Worm (Caenorhabditis elegans) whole organism, L1 larva: Measurements from ENCODE around the gene dsb-1.

Experiments used
- C34B4.2 ChIP-seq: sonication (generic microtip); optimal IDR thresholded peaks from 2 replicates; lab custom pipeline; 2017; ENCODE audit warnings: mild to moderate bottlenecking, missing genetic modification characterization, missing compliant biosample characterization
- F16B12.6 ChIP-seq: fragments of 150-350 bp; optimal IDR thresholded peaks from 2 replicates; lab custom pipeline; 2014; ENCODE audit warnings: missing biosample characterization, missing genetic modification characterization
- Y116A8C.19 ChIP-seq: sonication (generic microtip); optimal IDR thresholded peaks from 2 replicates; lab custom pipeline; 2016; ENCODE audit warnings: missing compliant biosample characterization, missing genetic modification characterization, borderline replicate concordance
- aha-1 ChIP-seq: fragments of 150-350 bp; optimal IDR thresholded peaks from 2 replicates; lab custom pipeline; 2014; ENCODE audit warnings: missing biosample characterization, missing genetic modification characterization
- ama-1 ChIP-seq: fragments of 150-350 bp; optimal IDR thresholded peaks from 2 replicates; lab custom pipeline; 2014
- blmp-1 ChIP-seq: fragments of 150-350 bp; optimal IDR thresholded peaks from 2 replicates; lab custom pipeline; 2014; ENCODE audit warnings: missing biosample characterization, missing genetic modification characterization
- ceh-63 ChIP-seq: fragments of 200-800 bp; sonication (Bioruptor generic); optimal IDR thresholded peaks from 2 replicates; lab custom pipeline; 2018; ENCODE audit warnings: mild to moderate bottlenecking, missing genetic modification characterization, missing compliant biosample characterization
- ceh-88 ChIP-seq: fragments of 200-800 bp; sonication (Bioruptor generic); IDR thresholded peaks from 2 replicates; pipeline ENCODE4 v1.3.6; 2022; ENCODE audit warnings: missing genetic modification characterization, missing compliant biosample characterization
- ceh-90 ChIP-seq: sonication (generic microtip); optimal IDR thresholded peaks from 2 replicates; lab custom pipeline; 2016; ENCODE audit warnings: missing genetic modification characterization, missing compliant biosample characterization
- ces-1 ChIP-seq: fragments of 150-350 bp; optimal IDR thresholded peaks from 2 replicates; lab custom pipeline; 2014; ENCODE audit warnings: missing biosample characterization, missing genetic modification reagents, missing genetic modification characterization
- efl-1 ChIP-seq, 4 experiments: fragments of 150-350 bp; optimal IDR thresholded peaks in 3 of 4; peaks in 1 of 4; 1 replicate in 1 of 4; 2 replicates in 3 of 4; lab custom pipeline; 2014; ENCODE audit warnings: missing biosample characterization in 2 of 4, missing genetic modification characterization in 2 of 4, missing genetic modification reagents in 2 of 4
- elt-2 ChIP-seq: sonication (generic microtip); optimal IDR thresholded peaks from 2 replicates; lab custom pipeline; 2016; ENCODE audit warnings: missing genetic modification characterization, mild to moderate bottlenecking, inconsistent platforms, missing compliant biosample characterization, missing genetic modification reagents
- fkh-10 ChIP-seq: sonication (generic microtip); optimal IDR thresholded peaks from 2 replicates; lab custom pipeline; 2017; ENCODE audit warnings: missing biosample characterization, missing genetic modification reagents, missing genetic modification characterization
- fkh-8 ChIP-seq: sonication (generic microtip); optimal IDR thresholded peaks from 2 replicates; lab custom pipeline; 2016; ENCODE audit warnings: mild to moderate bottlenecking, missing genetic modification characterization, missing compliant biosample characterization
- fos-1 ChIP-seq: fragments of 150-350 bp; optimal IDR thresholded peaks from 2 replicates; lab custom pipeline; 2014; ENCODE audit warnings: missing biosample characterization, missing genetic modification characterization
- grh-1 ChIP-seq: fragments of 200-800 bp; sonication (Bioruptor generic); IDR thresholded peaks from 2 replicates; pipeline ENCODE4 v1.3.6; 2022; ENCODE audit warnings: missing genetic modification reagents, missing genetic modification characterization, missing compliant biosample characterization
- hlh-17 ChIP-seq: fragments of 200-800 bp; sonication (Bioruptor generic); optimal IDR thresholded peaks from 2 replicates; lab custom pipeline; 2018; ENCODE audit warnings: missing genetic modification characterization, mild to moderate bottlenecking, missing compliant biosample characterization, moderate library complexity, borderline replicate concordance
- irx-1 ChIP-seq: sonication (generic microtip); optimal IDR thresholded peaks from 2 replicates; lab custom pipeline; 2016; ENCODE audit warnings: missing genetic modification characterization, missing compliant biosample characterization
- isw-1 ChIP-seq: fragments of 200-800 bp; sonication (Bioruptor generic); IDR thresholded peaks from 2 replicates; pipeline ENCODE4 v1.3.6; 2022; ENCODE audit warnings: missing genetic modification characterization, missing compliant biosample characterization
- lin-14 ChIP-seq: fragments of 200-800 bp; sonication (Bioruptor generic); optimal IDR thresholded peaks from 2 replicates; lab custom pipeline; 2018; ENCODE audit warnings: mild to moderate bottlenecking, missing genetic modification characterization, moderate library complexity, missing compliant biosample characterization
- lin-35 ChIP-seq, 2 experiments: fragments of 150-350 bp; optimal IDR thresholded peaks; 2 replicates each; lab custom pipeline; 2014; ENCODE audit warnings: missing biosample characterization in 2 of 2, missing genetic modification characterization in 2 of 2, missing genetic modification reagents in 2 of 2
- lsy-2 ChIP-seq, 2 experiments: fragments of 150-350 bp; optimal IDR thresholded peaks; 2 replicates each; lab custom pipeline; 2014; ENCODE audit warnings: missing biosample characterization in 2 of 2, missing genetic modification characterization in 2 of 2
- mab-9 ChIP-seq: fragments of 200-800 bp; sonication (Bioruptor generic); IDR thresholded peaks from 2 replicates; pipeline ENCODE4 v1.3.6; 2022; ENCODE audit warnings: missing genetic modification reagents, missing genetic modification characterization, missing compliant biosample characterization
- nhr-12 ChIP-seq: sonication (generic microtip); optimal IDR thresholded peaks from 2 replicates; lab custom pipeline; 2017; ENCODE audit warnings: missing biosample characterization, missing genetic modification characterization
- nhr-19 ChIP-seq: fragments of 200-800 bp; sonication (Bioruptor generic); conservative IDR thresholded peaks from 2 replicates; pipeline ENCODE4 v1.3.6; 2022; ENCODE audit warnings: missing genetic modification characterization, missing compliant biosample characterization
- nhr-28 ChIP-seq: fragments of 150-350 bp; optimal IDR thresholded peaks from 2 replicates; lab custom pipeline; 2014; ENCODE audit warnings: missing biosample characterization, missing genetic modification characterization
- nhr-71 ChIP-seq: sonication (generic microtip); optimal IDR thresholded peaks from 2 replicates; lab custom pipeline; 2016; ENCODE audit warnings: mild to moderate bottlenecking, missing genetic modification characterization, moderate library complexity, missing compliant biosample characterization
- nhr-85 ChIP-seq: sonication (generic microtip); peaks from one replicate; lab custom pipeline; 2016; ENCODE audit warnings: missing genetic modification characterization, inconsistent platforms, missing compliant biosample characterization
- nhr-90 ChIP-seq: sonication (generic microtip); optimal IDR thresholded peaks from 2 replicates; lab custom pipeline; 2016; ENCODE audit warnings: mild to moderate bottlenecking, missing genetic modification characterization, missing compliant biosample characterization; ENCODE audit not compliant: poor library complexity
- pax-3 ChIP-seq: fragments of 200-800 bp; sonication (Bioruptor generic); optimal IDR thresholded peaks from 2 replicates; lab custom pipeline; 2018; ENCODE audit warnings: mild to moderate bottlenecking, missing genetic modification characterization, moderate library complexity, missing compliant biosample characterization
- pqm-1 ChIP-seq: sonication (generic microtip); optimal IDR thresholded peaks from 3 replicates; lab custom pipeline; 2017; ENCODE audit warnings: missing biosample characterization, missing genetic modification characterization
- rnt-1 ChIP-seq: sonication (generic microtip); optimal IDR thresholded peaks from 2 replicates; lab custom pipeline; 2016; ENCODE audit warnings: mild to moderate bottlenecking, missing genetic modification characterization, moderate library complexity, missing compliant biosample characterization
- sptf-1 ChIP-seq: fragments of 150-350 bp; optimal IDR thresholded peaks from 2 replicates; lab custom pipeline; 2014; ENCODE audit warnings: missing biosample characterization, missing genetic modification characterization
- tbx-2 ChIP-seq: sonication (generic microtip); optimal IDR thresholded peaks from 2 replicates; lab custom pipeline; 2016; ENCODE audit warnings: missing genetic modification characterization, missing compliant biosample characterization
- unc-130 ChIP-seq: fragments of 150-350 bp; optimal IDR thresholded peaks from 2 replicates; lab custom pipeline; 2017; ENCODE audit warnings: missing biosample characterization, missing genetic modification characterization, inconsistent platforms
- unc-30 ChIP-seq: sonication (generic microtip); optimal IDR thresholded peaks from 2 replicates; lab custom pipeline; 2017; ENCODE audit warnings: missing biosample characterization, missing genetic modification characterization
- unc-62 ChIP-seq: fragments of 150-350 bp; optimal IDR thresholded peaks from 2 replicates; lab custom pipeline; 2014; ENCODE audit warnings: missing biosample characterization, missing genetic modification reagents, missing genetic modification characterization
- unc-86 ChIP-seq: sonication (generic microtip); optimal IDR thresholded peaks from 2 replicates; lab custom pipeline; 2016; ENCODE audit warnings: missing genetic modification characterization, missing compliant biosample characterization
- vab-15 ChIP-seq: sonication (generic microtip); optimal IDR thresholded peaks from 2 replicates; lab custom pipeline; 2017; ENCODE audit warnings: missing genotype, mild to moderate bottlenecking, missing genetic modification characterization, missing compliant biosample characterization
- zag-1 ChIP-seq: fragments of 150-350 bp; optimal IDR thresholded peaks from 2 replicates; lab custom pipeline; 2014; ENCODE audit warnings: missing biosample characterization, missing genetic modification characterization
- ztf-4 ChIP-seq: fragments of 150-350 bp; optimal IDR thresholded peaks from 2 replicates; lab custom pipeline; 2014; ENCODE audit warnings: missing biosample characterization, missing genetic modification characterization

dsb-1 gene

ce11 chrIV:12404137-12404536 is 4.6 kb upstream of the dsb-1 start, which contains the start of gene gex-3 (continued):
- TF ChIP-seq unc-130 (tag; lab: Kevin White, UChicago) (peak; percentile 84), irx-1 (tag; lab: Kevin White, UChicago) (peak; percentile 50), ztf-4 (tag; lab: Kevin White, UChicago) (peak; percentile 26), ceh-90 (tag; lab: Kevin White, UChicago) (peak; percentile 15), aha-1 (tag; lab: Kevin White, UChicago) (no peak), nhr-90 (tag; lab: Kevin White, UChicago) (peak; percentile 78), nhr-85 (tag; lab: Kevin White, UChicago) (peak; percentile 86), hlh-17 (GFP tag; lab: Kevin White, UChicago) (no peak), Y116A8C.19 (no peak), blmp-1 (tag; lab: Kevin White, UChicago) (no peak), ceh-88 (no peak), F16B12.6 (tag; lab: Kevin White, UChicago) (peak; percentile 53), grh-1 (peak; percentile 64), fos-1 (tag; lab: Kevin White, UChicago) (peak; percentile 79), unc-62 (no peak), lin-35 (GFP tag; optimal IDR thresholded peaks at IDR 0.05; lab: Kevin White, UChicago) (peak; percentile 96 to 99), pqm-1 (tag; lab: Kevin White, UChicago) (no peak), nhr-19 (GFP tag; lab: Robert Waterston, UW) (peak; percentile 72), sptf-1 (no peak), elt-2 (tag; lab: Kevin White, UChicago) (peak; percentile 19), fkh-8 (tag; lab: Kevin White, UChicago) (peak; percentile 73), unc-30 (no peak), nhr-71 (tag; lab: Kevin White, UChicago) (peak; percentile 87), rnt-1 (tag; lab: Kevin White, UChicago) (peak; percentile 87), unc-86 (tag; lab: Kevin White, UChicago) (peak; percentile 67), nhr-28 (tag; lab: Kevin White, UChicago) (no peak), ces-1 (GFP tag; lab: Kevin White, UChicago) (peak; percentile 89), zag-1 (peak; percentile 19), lsy-2 (tag; optimal IDR thresholded peaks at IDR 0.05; lab: Kevin White, UChicago) (peak; percentile 92 to 96), vab-15 (tag; lab: Kevin White, UChicago) (peak; percentile 88)

- TF ChIP-seq elt-2 (tag; lab: Kevin White, UChicago) (no peak), isw-1 (GFP tag; lab: Robert Waterston, UW) (no peak), ama-1 (lab: Kevin White, UChicago) (no peak), tbx-2 (no peak), F16B12.6 (tag; lab: Kevin White, UChicago) (no peak), lin-14 (no peak), pax-3 (tag; lab: Kevin White, UChicago) (no peak), aha-1 (tag; lab: Kevin White, UChicago) (no peak), ceh-88 (no peak), nhr-12 (no peak), ceh-90 (tag; lab: Kevin White, UChicago) (no peak), C34B4.2 (tag; lab: Kevin White, UChicago) (no peak), ceh-63 (GFP tag; lab: Kevin White, UChicago) (no peak), mab-9 (GFP tag; lab: Robert Waterston, UW) (no peak), hlh-17 (GFP tag; lab: Kevin White, UChicago) (no peak)
Measured at ce11 chrIV:12410167-12410566, 1.4 kb downstream of the dsb-1 start, which contains the start of gene acl-13. Gene acl-13, plus strand, starts transcription at chrIV:12410467.

ce11 chrIV:12414601-12415000 is 5.9 kb downstream of the dsb-1 start:
- TF ChIP-seq lsy-2 (tag; optimal IDR thresholded peaks at IDR 0.05; lab: Kevin White, UChicago), result no peak
- TF ChIP-seq fkh-10, result peak; percentile 71
- no peak for TF ChIP-seq efl-1 (optimal IDR thresholded peaks at IDR 0.05; lab: Kevin White, UChicago)
- peak in 1 of 2 experiments; percentile 28 for TF ChIP-seq efl-1 (GFP tag; optimal IDR thresholded peaks at IDR 0.05 in 1 of 2; lab: Kevin White, UChicago)
